Fruit fly (Drosophila melanogaster): ENCODE measurements around the gene CG7194.

dm6 chr3L:8340264-8341095, 36.6 kb upstream of the CG7194 start, which contains the start of the genes Prim1 and CG7083:
- peak; percentile 44 for TF ChIP-seq CG15710 (tag; optimal IDR thresholded peaks at IDR 0.05)
- no peak for TF ChIP-seq CG32121 (GFP tag; IDR thresholded peaks at IDR 0.05)
- TF ChIP-seq CG9948 (tag; optimal IDR thresholded peaks at IDR 0.05): no peak
- TF ChIP-seq EcR (GFP tag; optimal IDR thresholded peaks at IDR 0.05): no peak

Measured in whole organism, pupa.